Worm (Caenorhabditis elegans): ENCODE measurements around the gene znf-207.

znf-207 gene

ce11 chrIV:11304970-11305369 is 5.8 kb upstream of the znf-207 start:
- TF ChIP-seq zip-5 (tag; optimal IDR thresholded peaks at IDR 0.05) (no peak), hlh-30 (tag; optimal IDR thresholded peaks at IDR 0.05; ENCODE audit: insufficient read depth) (no peak), elt-2 (tag; optimal IDR thresholded peaks at IDR 0.05) (no peak)

ce11 chrIV:11306548-11306947 is 4.2 kb upstream of the znf-207 start, which contains the start of gene B0035.13:
Gene B0035.13 (minus strand): TSS chrIV:11306720.
- TF ChIP-seq pha-2 (tag; optimal IDR thresholded peaks at IDR 0.05) = no peak
- TF ChIP-seq zip-5 (tag; optimal IDR thresholded peaks at IDR 0.05) = no peak
- no peak for TF ChIP-seq pha-4 (tag; optimal IDR thresholded peaks at IDR 0.05)
- no peak for TF ChIP-seq F13H6.1 (tag; optimal IDR thresholded peaks at IDR 0.05)
- TF ChIP-seq nhr-11 (tag; optimal IDR thresholded peaks at IDR 0.05) = no peak
- no peak for TF ChIP-seq ceh-6 (GFP tag; optimal IDR thresholded peaks at IDR 0.05)
- no peak for TF ChIP-seq C38D4.7 (GFP tag; optimal IDR thresholded peaks at IDR 0.05)
- TF ChIP-seq ceh-30 (tag; optimal IDR thresholded peaks at IDR 0.05) = no peak
- TF ChIP-seq K09A11.1 (tag; optimal IDR thresholded peaks at IDR 0.05; ENCODE audit: insufficient read depth) = no peak
- no peak for TF ChIP-seq eyg-1 (tag; optimal IDR thresholded peaks at IDR 0.05)

ce11 chrIV:11307770-11308169 is 3.0 kb upstream of the znf-207 start:
- TF ChIP-seq sdc-2 (tag; optimal IDR thresholded peaks at IDR 0.05) (no peak), unc-86 (tag; optimal IDR thresholded peaks at IDR 0.05) (no peak), unc-42 (tag; optimal IDR thresholded peaks at IDR 0.05) (no peak), unc-55 (GFP tag; optimal IDR thresholded peaks at IDR 0.05) (no peak), C38D4.7 (GFP tag; optimal IDR thresholded peaks at IDR 0.05) (no peak), lin-11 (tag; optimal IDR thresholded peaks at IDR 0.05) (no peak), ceh-34 (tag; optimal IDR thresholded peaks at IDR 0.05) (no peak)

ce11 chrIV:11311484-11311883 is 712 bp downstream of the znf-207 start:
- TF ChIP-seq sox-2 (GFP tag; IDR thresholded peaks at IDR 0.05) = no peak
- TF ChIP-seq nhr-232 (tag; optimal IDR thresholded peaks at IDR 0.05) = no peak

- TF ChIP-seq ceh-24 (tag; optimal IDR thresholded peaks at IDR 0.05) (no peak), lin-11 (tag; optimal IDR thresholded peaks at IDR 0.05) (no peak), T23F11.4 (GFP tag; optimal IDR thresholded peaks at IDR 0.05) (no peak), K02D7.2 (tag; optimal IDR thresholded peaks at IDR 0.05) (no peak), hlh-13 (GFP tag; optimal IDR thresholded peaks at IDR 0.05) (no peak), fax-1 (tag; optimal IDR thresholded peaks at IDR 0.05) (no peak), mec-3 (tag; optimal IDR thresholded peaks at IDR 0.05; ENCODE audit: borderline replicate concordance) (no peak), ceh-48 (tag; optimal IDR thresholded peaks at IDR 0.05) (no peak), tbx-2 (tag; optimal IDR thresholded peaks at IDR 0.05) (no peak), ttx-3 (tag; optimal IDR thresholded peaks at IDR 0.05) (no peak), Y22D7AL.16 (tag; optimal IDR thresholded peaks at IDR 0.05) (no peak), rnt-1 (tag; optimal IDR thresholded peaks at IDR 0.05) (no peak)
Observed at ce11 chrIV:11313880-11314279, 3.1 kb downstream of the znf-207 start, which contains the start of gene dnj-2. Gene dnj-2 (minus strand): TSS chrIV:11313980.

- no peak for TF ChIP-seq pros-1 (tag; optimal IDR thresholded peaks at IDR 0.05)
- TF ChIP-seq fkh-10 (GFP tag; optimal IDR thresholded peaks at IDR 0.05) = no peak
- TF ChIP-seq ttx-3 (tag; optimal IDR thresholded peaks at IDR 0.05) = no peak
- no peak for TF ChIP-seq gmeb-2 (tag; optimal IDR thresholded peaks at IDR 0.05)
- peak; percentile 23 for TF ChIP-seq lim-6 (tag; optimal IDR thresholded peaks at IDR 0.05)
- TF ChIP-seq pha-2 (tag; optimal IDR thresholded peaks at IDR 0.05) = no peak
- no peak for TF ChIP-seq F13H6.1 (tag; optimal IDR thresholded peaks at IDR 0.05)
- no peak for TF ChIP-seq hlh-15 (tag; optimal IDR thresholded peaks at IDR 0.05)
- TF ChIP-seq ceh-2 (tag; optimal IDR thresholded peaks at IDR 0.05) = peak; percentile 79
- TF ChIP-seq sox-2 (GFP tag; IDR thresholded peaks at IDR 0.05) = no peak
- TF ChIP-seq hlh-30 (tag; optimal IDR thresholded peaks at IDR 0.05; ENCODE audit: insufficient read depth) = no peak
- peak; percentile 84 for TF ChIP-seq tbx-2 (tag; optimal IDR thresholded peaks at IDR 0.05)
- TF ChIP-seq T23F11.4 (GFP tag; optimal IDR thresholded peaks at IDR 0.05) = no peak
- no peak for TF ChIP-seq ceh-34 (tag; optimal IDR thresholded peaks at IDR 0.05)
- TF ChIP-seq hlh-6 (tag; optimal IDR thresholded peaks at IDR 0.05) = no peak
- TF ChIP-seq ceh-9 (tag; optimal IDR thresholded peaks at IDR 0.05) = no peak
- TF ChIP-seq zip-5 (tag; optimal IDR thresholded peaks at IDR 0.05) = peak; percentile 61
- TF ChIP-seq rnt-1 (tag; optimal IDR thresholded peaks at IDR 0.05) = peak; percentile 53
- no peak for TF ChIP-seq unc-86 (tag; optimal IDR thresholded peaks at IDR 0.05)
- no peak for TF ChIP-seq dve-1 (tag; optimal IDR thresholded peaks at IDR 0.05)
- no peak for TF ChIP-seq ceh-45 (GFP tag; IDR thresholded peaks at IDR 0.05)
- no peak for TF ChIP-seq sdc-2 (tag; optimal IDR thresholded peaks at IDR 0.05)
- no peak for TF ChIP-seq ceh-22 (tag; optimal IDR thresholded peaks at IDR 0.05)
- TF ChIP-seq dmd-4 (tag; optimal IDR thresholded peaks at IDR 0.05; ENCODE audit: borderline replicate concordance) = no peak
Observed at ce11 chrIV:11314885-11315284, 4.1 kb downstream of the znf-207 start, which contains the start of the genes B0035.3, B0035.22 and pfd-4. Gene B0035.3 (minus strand): TSS chrIV:11314998. Gene B0035.22 (plus strand): TSS chrIV:11315153. Gene pfd-4 (plus strand): TSS chrIV:11315207.
